Fruit fly (Drosophila melanogaster): ENCODE data around the gene CG15446.

The CG15446 gene

DNA sequence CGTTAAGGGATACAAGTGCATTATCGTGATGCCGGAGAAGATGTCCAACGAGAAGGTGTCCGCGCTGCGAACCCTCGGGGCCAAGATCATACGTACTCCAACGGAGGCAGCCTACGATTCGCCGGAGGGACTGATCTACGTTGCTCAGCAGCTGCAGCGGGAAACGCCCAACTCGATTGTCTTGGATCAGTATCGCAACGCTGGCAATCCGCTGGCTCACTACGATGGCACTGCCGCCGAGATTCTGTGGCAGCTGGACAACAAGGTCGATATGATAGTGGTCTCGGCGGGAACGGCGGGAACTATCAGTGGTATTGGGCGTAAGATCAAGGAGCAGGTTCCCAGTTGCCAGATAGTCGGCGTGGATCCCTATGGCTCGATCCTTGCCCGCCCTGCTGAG lies 54.3 kb downstream of the CG15446 start:
- TF ChIP-seq cnc (optimal IDR thresholded peaks at IDR 0.05) (no peak), CG11617 (GFP tag; optimal IDR thresholded peaks at IDR 0.05) (no peak), tj (GFP tag; optimal IDR thresholded peaks at IDR 0.05) (no peak), CG14711 (tag; optimal IDR thresholded peaks at IDR 0.05) (no peak), Mnt (GFP tag; optimal IDR thresholded peaks at IDR 0.05) (no peak), ovo (GFP tag; optimal IDR thresholded peaks at IDR 0.05) (no peak), CG5204 (GFP tag; optimal IDR thresholded peaks at IDR 0.05) (no peak), CG33017 (tag; optimal IDR thresholded peaks at IDR 0.05) (no peak)

dm6 chrX:21046141-21046540 lies 55.9 kb downstream of the CG15446 start:
- no peak for TF ChIP-seq CG14711 (tag; optimal IDR thresholded peaks at IDR 0.05)
- TF ChIP-seq CG12768 (GFP tag; optimal IDR thresholded peaks at IDR 0.05) = no peak
- TF ChIP-seq CG11617 (GFP tag; optimal IDR thresholded peaks at IDR 0.05) = no peak
- no peak for TF ChIP-seq pad (GFP tag; optimal IDR thresholded peaks at IDR 0.05)
- no peak for TF ChIP-seq tj (GFP tag; optimal IDR thresholded peaks at IDR 0.05)
- TF ChIP-seq Crg-1 (GFP tag; optimal IDR thresholded peaks at IDR 0.05) = no peak
- no peak for TF ChIP-seq Hr96 (GFP tag; optimal IDR thresholded peaks at IDR 0.05)
- no peak for TF ChIP-seq bab1 (GFP tag; optimal IDR thresholded peaks at IDR 0.05)
- no peak for TF ChIP-seq cnc (optimal IDR thresholded peaks at IDR 0.05)
- TF ChIP-seq toe (GFP tag; optimal IDR thresholded peaks at IDR 0.05) = no peak
